Fruit fly (Drosophila melanogaster): ENCODE measurements around the gene side-II.

Gene side-II

DNA sequence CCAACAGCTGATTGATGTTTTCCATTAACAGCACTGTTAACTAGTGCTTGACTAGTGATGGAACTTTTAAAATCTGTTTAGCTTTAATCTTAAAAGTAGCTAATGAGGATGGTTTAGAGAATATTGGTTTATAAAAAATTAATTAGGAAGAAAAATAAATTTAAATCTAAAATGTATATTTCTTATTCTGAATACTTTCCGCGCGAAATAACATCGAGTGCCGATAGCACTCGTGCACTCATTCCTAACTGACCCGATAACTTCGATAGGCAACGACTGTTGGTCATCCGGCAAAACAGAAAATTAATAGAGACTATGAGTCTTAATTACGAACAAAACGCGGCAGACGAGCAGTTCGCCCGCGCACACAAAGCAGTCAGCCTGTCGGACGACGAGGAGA, 37.6 kb upstream of the side-II start, which contains the start of the genes THG and Rnmt (continued):
- no peak for TF ChIP-seq CG10669 (GFP tag; optimal IDR thresholded peaks at IDR 0.05)
- TF ChIP-seq Gug (GFP tag; IDR thresholded peaks at IDR 0.05): peak; percentile 69; the same call in 1 of the 2 replicates
- TF ChIP-seq fd59A (GFP tag; optimal IDR thresholded peaks at IDR 0.05): peak; percentile 13
- TF ChIP-seq Eip93F (GFP tag; optimal IDR thresholded peaks at IDR 0.05): no peak
- peak; percentile 72 for TF ChIP-seq lz (GFP tag; optimal IDR thresholded peaks at IDR 0.05)
- peak; percentile 85 for TF ChIP-seq esn (GFP tag; optimal IDR thresholded peaks at IDR 0.05)
- peak; percentile 66 for TF ChIP-seq CG34406 (GFP tag; optimal IDR thresholded peaks at IDR 0.05)

DNA sequence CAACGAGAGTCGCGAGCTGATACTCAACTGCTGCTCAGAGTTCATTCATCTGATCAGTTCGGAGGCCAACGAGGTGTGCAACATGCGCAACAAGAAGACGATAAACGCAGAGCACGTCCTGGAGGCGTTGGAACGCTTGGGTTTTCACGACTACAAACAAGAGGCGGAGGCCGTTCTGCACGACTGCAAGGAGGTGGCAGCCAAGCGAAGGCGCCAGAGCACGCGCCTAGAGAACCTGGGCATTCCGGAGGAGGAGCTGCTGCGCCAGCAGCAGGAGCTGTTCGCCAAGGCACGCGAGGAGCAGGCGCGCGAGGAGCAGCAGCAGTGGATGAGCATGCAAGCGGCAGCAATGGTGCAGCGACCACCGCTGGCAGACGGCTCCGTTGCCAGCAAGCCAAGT, 35.9 kb upstream of the side-II start:
- TF ChIP-seq CG1621 (tag; optimal IDR thresholded peaks at IDR 0.05) (no peak), Hr39 (GFP tag; optimal IDR thresholded peaks at IDR 0.05) (no peak), CG8119 (GFP tag; IDR thresholded peaks at IDR 0.05) (no peak), pdm3 (GFP tag; optimal IDR thresholded peaks at IDR 0.05) (no peak), CG7368 (GFP tag; optimal IDR thresholded peaks at IDR 0.05) (no peak), CG6163 (GFP tag; IDR thresholded peaks at IDR 0.05) (no peak), Ets96B (tag; optimal IDR thresholded peaks at IDR 0.05) (no peak), Eip93F (GFP tag; optimal IDR thresholded peaks at IDR 0.05) (no peak), Eip75B (GFP tag; optimal IDR thresholded peaks at IDR 0.05) (no peak), achi (GFP tag; optimal IDR thresholded peaks at IDR 0.05) (no peak), Hr38 (GFP tag; optimal IDR thresholded peaks at IDR 0.05) (no peak), dsx (GFP tag; optimal IDR thresholded peaks at IDR 0.05; ENCODE audit: poor library complexity, severe bottlenecking) (no peak), Eip78C (GFP tag) (no peak)

DNA sequence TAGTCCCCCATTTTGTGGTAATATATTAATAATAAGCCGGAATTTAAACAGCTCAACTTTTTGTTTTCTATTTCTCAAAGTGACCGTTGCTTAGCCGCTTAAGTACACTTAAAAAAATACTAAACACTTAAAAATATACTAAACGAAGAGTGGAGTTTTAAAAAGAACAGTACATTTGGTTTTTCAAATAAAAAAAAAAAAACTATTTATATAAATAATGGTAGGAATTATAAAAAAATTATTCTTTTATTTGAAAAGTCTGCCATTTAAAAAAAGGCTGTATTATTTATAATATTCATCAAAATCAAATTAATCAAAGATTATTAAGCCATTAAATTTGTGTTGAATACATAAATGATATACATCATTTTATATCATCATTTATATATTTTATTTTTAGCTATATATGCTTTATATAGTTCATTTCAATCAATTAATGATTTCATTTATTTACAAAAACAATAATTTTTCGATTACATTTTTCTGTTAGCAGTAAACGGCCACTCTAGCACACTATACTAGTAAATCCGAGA, 35.3 kb upstream of the side-II start, which contains the start of the genes Ankrd49 and NC2beta:
Gene Ankrd49, minus strand, starts transcription at position 101 of the 533 bp plus-strand sequence.
Gene NC2beta, plus strand, starts transcription at position 483 of the 533 bp plus-strand sequence.
- TF ChIP-seq Gug (GFP tag; IDR thresholded peaks at IDR 0.05): no peak
- no peak for TF ChIP-seq CG4318 (GFP tag; optimal IDR thresholded peaks at IDR 0.05)
- no peak for TF ChIP-seq pdm3 (GFP tag; optimal IDR thresholded peaks at IDR 0.05)
- TF ChIP-seq fd85E (GFP tag; optimal IDR thresholded peaks at IDR 0.05): no peak
- TF ChIP-seq CG8119 (GFP tag; IDR thresholded peaks at IDR 0.05): no peak
- no peak for TF ChIP-seq CG8319 (GFP tag; optimal IDR thresholded peaks at IDR 0.05)
- TF ChIP-seq Lpt (GFP tag; optimal IDR thresholded peaks at IDR 0.05): no peak
- no peak for TF ChIP-seq CG11902 (GFP tag; optimal IDR thresholded peaks at IDR 0.05)
- TF ChIP-seq CG11294 (GFP tag; IDR thresholded peaks at IDR 0.05): no peak
- TF ChIP-seq Hr4 (GFP tag; optimal IDR thresholded peaks at IDR 0.05): no peak
- no peak for TF ChIP-seq Smox (GFP tag; optimal IDR thresholded peaks at IDR 0.05)

DNA sequence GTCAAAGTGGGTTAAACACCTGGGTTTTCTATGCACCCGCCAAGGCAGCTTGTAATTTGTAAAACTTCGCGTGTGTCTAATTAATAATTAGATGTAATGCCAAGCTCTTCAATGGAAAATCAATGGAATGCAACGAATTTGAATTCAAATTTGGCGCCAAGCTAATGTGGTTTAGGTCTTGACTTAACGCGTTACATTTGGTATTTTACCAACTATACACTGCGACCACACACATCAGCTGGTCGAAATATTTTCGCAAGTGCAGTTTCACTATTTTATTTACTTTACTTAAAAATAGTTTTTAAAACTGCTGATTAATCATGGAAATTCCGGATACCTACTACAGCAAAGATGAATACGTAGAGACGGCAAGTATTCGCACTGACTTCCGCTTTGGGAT, 33.4 kb upstream of the side-II start, which contains the start of gene DCTN5-p25:
Gene DCTN5-p25, plus strand, starts transcription at position 229 of the 400 bp plus-strand sequence.
- TF ChIP-seq esn (GFP tag; optimal IDR thresholded peaks at IDR 0.05) (no peak), fd59A (GFP tag; optimal IDR thresholded peaks at IDR 0.05) (no peak), CG8119 (GFP tag; IDR thresholded peaks at IDR 0.05) (no peak), fkh (GFP tag; optimal IDR thresholded peaks at IDR 0.05) (peak; percentile 64), Eip78C (GFP tag) (no peak), CG6792 (GFP tag; optimal IDR thresholded peaks at IDR 0.05) (no peak)

DNA sequence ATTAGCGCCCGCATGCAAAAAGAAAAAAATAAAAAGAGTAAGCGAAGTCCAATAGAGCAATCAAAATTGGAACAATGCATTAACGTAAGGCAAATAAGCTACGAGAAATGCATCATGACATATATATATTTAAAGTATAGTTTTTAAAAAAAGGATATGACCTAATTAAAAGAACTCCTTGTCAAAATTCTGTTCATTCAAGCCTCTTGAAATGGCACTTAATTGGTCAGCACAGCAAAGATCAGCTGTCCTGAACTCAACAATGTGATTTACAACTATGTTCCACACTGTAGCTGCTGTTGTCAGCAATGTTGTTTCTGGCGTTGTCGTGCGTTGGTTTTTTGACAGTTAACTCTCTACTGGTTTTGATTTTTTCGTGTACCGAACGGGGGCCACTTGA, 29.7 kb upstream of the side-II start:
- TF ChIP-seq Eip78C (GFP tag) (peak; percentile 59), Hr4 (GFP tag; optimal IDR thresholded peaks at IDR 0.05) (peak; percentile 19), Eip75B (GFP tag; optimal IDR thresholded peaks at IDR 0.05) (no peak), CG6276 (GFP tag; optimal IDR thresholded peaks at IDR 0.05) (no peak), CG3919 (GFP tag; optimal IDR thresholded peaks at IDR 0.05) (no peak), CG11294 (GFP tag; IDR thresholded peaks at IDR 0.05) (no peak)

DNA sequence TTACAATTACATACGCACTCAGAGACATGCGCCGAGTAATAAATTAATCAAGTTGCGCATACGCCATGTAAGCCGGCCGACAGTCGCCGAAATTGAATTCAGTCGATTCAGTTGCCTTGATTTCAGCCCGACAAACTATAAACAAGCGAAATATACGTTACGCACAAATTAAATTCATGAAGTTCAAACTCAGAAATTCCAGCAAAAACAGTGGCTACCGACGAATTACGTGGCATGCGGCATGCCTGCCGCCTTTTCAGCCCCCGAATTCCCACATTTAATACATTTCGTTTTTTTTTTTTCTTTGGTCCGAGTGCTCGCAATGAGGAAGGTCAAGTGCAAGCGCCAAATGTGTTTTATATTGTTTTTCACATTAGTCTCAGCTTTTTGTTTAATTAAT, 28.3 kb upstream of the side-II start:
- no peak for TF ChIP-seq CG8632 (GFP tag; optimal IDR thresholded peaks at IDR 0.05)
- TF ChIP-seq Gug (GFP tag; IDR thresholded peaks at IDR 0.05): no peak
- TF ChIP-seq CG4318 (GFP tag; optimal IDR thresholded peaks at IDR 0.05): no peak
- TF ChIP-seq CG6163 (GFP tag; IDR thresholded peaks at IDR 0.05): no peak
- no peak for TF ChIP-seq CG6808 (GFP tag; optimal IDR thresholded peaks at IDR 0.05)
- no peak for TF ChIP-seq CG16779 (tag; optimal IDR thresholded peaks at IDR 0.05)
- no peak for TF ChIP-seq salr (GFP tag; optimal IDR thresholded peaks at IDR 0.05)
- no peak for TF ChIP-seq CG6854 (GFP tag; optimal IDR thresholded peaks at IDR 0.05)
- TF ChIP-seq dac (GFP tag; optimal IDR thresholded peaks at IDR 0.05): no peak
- no peak for TF ChIP-seq svp (GFP tag)
- no peak for TF ChIP-seq CG11902 (GFP tag; optimal IDR thresholded peaks at IDR 0.05)
- TF ChIP-seq CG6792 (GFP tag; optimal IDR thresholded peaks at IDR 0.05): no peak
- no peak for TF ChIP-seq CG1621 (tag; optimal IDR thresholded peaks at IDR 0.05)
- no peak for TF ChIP-seq Lpt (GFP tag; optimal IDR thresholded peaks at IDR 0.05)
- TF ChIP-seq CG8119 (GFP tag; IDR thresholded peaks at IDR 0.05): no peak
- TF ChIP-seq CG10669 (GFP tag; optimal IDR thresholded peaks at IDR 0.05): no peak
- TF ChIP-seq topi (GFP tag; optimal IDR thresholded peaks at IDR 0.05): no peak

Data from whole organism, prepupa.